Worm (Caenorhabditis elegans) whole organism, L4/young adult: ENCODE results near the gene F26F4.2.

Experiments
- W03F9.2 ChIP-seq: fragments of 150-350 bp; optimal IDR thresholded peaks from 2 replicates; lab custom pipeline; 2014; ENCODE audit warnings: missing biosample characterization, missing genetic modification characterization
- dao-5 ChIP-seq: sonication (generic microtip); optimal IDR thresholded peaks from 2 replicates; lab custom pipeline; 2016; ENCODE audit warnings: missing genotype, missing genetic modification characterization, moderate library complexity, missing compliant biosample characterization
- him-1 ChIP-seq: sonication (generic microtip); optimal IDR thresholded peaks from 2 replicates; lab custom pipeline; 2016; ENCODE audit warnings: missing genotype, missing genetic modification reagents, missing genetic modification characterization, missing compliant biosample characterization

The F26F4.2 gene

DNA sequence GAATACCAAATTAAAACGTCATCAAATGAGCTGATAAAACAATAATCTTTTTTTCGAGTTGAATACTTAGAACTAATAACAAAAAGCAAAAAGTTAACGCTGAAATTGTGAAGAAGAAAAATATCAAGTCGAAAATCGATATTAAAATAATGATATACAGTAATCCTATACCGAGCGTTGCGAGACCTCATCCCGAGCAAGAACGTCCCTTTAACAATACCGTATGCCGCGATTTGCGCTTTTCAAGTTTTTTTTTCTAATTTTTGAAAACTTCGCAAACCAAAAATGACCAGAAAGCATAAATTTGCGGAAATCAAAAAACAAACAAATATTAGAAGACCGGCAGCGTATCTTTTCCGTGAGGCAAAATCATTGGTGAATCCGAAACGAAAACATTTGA lies 20.1 kb upstream of the F26F4.2 start, which contains the start of gene F26F4.5:
Gene F26F4.5, minus strand, starts transcription at position 256 of the 400 bp plus-strand sequence.
- no peak for TF ChIP-seq dao-5 (tag; lab: Kevin White, UChicago)
- TF ChIP-seq W03F9.2: no peak
- TF ChIP-seq him-1: no peak

DNA sequence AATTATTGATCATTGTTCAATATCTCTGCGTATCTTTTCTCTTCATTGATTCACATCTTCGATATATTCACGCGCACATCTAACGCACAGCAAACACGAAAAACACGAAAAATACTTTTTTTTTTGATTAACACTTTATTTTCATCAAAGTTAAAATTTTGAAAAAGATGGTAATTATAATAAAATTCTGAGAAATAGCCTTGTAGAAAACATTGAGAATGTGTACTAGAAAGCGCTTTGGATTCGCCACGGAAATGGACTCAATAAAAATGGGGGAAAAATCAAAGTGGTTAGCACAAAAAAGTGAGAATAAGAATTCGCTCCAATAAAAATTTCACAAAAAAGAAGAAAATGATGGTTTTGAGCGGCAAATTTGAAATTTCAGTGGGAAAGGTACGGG lies 17.5 kb upstream of the F26F4.2 start, which contains the start of gene F26F4.6:
Gene F26F4.6, minus strand, starts transcription at position 101 of the 400 bp plus-strand sequence.
- TF ChIP-seq W03F9.2: no peak
- no peak for TF ChIP-seq him-1
- TF ChIP-seq dao-5 (tag; lab: Kevin White, UChicago): no peak

DNA sequence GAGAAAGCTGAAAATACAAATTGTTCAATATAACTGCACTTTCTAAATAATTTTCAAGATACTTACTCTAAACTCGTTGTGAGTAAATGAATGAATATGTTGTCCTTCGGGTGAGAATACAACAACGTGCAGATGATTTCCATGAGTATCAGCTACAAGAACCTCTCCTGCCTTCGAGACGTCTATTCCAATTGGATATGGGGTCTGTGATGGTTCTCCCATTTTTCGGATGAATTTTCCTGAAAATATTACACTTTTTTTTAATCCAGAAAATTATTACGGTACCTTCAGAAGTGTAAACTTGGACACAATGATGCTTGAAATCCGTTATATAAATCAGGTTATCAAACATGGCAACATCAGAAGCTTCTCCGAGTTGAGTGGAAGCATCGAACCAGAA lies 15.7 kb upstream of the F26F4.2 start:
- TF ChIP-seq W03F9.2 (no peak), him-1 (no peak), dao-5 (tag; lab: Kevin White, UChicago) (no peak)

DNA sequence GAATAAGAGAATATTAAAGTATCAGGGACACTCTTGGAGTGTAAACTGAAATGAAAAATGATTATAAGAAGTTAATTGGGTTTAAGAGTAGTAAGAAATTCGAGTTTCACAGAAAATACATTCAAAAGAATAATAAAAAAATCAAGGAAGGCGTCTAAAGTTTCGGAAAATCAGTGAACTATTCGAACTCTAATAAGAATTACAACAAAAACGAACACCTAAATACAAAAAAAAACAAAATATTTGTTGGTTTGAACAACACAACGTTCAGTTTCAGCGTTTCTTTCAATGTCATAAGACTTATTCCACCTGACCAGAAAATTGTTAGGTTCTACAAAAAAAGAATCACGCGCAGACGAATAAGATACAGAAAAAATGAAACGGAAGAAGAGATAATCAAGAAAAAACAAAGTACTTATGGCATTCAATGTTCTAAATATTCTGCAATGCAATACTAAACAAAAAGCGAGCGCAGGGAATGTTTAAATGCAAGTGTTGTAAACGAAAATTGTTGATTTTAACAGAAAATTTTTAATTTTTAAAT lies 11.9 kb upstream of the F26F4.2 start, which contains the start of gene nhl-2:
Gene nhl-2, minus strand, starts transcription at position 51 of the 544 bp plus-strand sequence.
- TF ChIP-seq W03F9.2 (no peak), him-1 (no peak), dao-5 (tag; lab: Kevin White, UChicago) (no peak)

DNA sequence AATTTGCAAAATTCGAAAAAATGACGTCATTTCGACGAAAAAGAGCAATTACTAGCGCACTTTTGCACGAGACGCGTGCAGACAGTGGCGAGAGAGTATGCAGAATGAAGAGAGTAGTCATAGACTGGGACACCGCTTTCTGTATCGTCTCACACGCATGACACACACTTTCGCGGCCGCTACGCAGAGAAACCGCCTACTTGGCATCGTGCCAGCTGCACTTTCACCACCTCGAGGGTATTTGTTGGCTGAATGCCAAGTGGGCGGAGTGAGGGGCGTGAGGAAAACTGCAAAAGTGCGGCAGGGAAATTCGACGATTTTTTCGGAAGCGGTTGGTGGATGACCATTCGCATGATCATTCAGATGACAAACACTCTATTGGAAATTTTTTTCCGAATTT lies 11.3 kb upstream of the F26F4.2 start:
- TF ChIP-seq W03F9.2 (peak; percentile 95), him-1 (peak; percentile 98), dao-5 (tag; lab: Kevin White, UChicago) (no peak)

DNA sequence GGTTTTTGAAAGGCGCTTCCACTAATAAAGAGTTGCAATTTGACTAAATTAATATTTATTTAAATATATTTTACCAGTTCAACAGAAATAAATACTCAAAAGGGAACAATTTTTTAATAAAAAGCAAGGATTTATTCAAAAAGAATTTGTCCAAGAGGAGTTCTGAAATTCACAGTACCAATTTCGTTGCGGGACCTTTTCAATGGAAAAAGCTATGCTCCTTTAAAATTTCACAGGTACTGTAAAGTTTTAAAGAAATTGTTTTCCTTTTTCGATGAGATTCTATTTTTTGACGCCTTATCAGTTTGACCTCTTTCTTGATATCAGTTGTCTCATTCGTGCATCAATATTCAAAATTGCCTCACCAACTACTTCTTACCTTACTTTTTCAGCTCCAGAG lies 10.8 kb upstream of the F26F4.2 start, which contains the start of gene tag-340:
Gene tag-340, plus strand, starts transcription at position 249 of the 400 bp plus-strand sequence.
- TF ChIP-seq W03F9.2: no peak
- TF ChIP-seq dao-5 (tag; lab: Kevin White, UChicago): no peak
- no peak for TF ChIP-seq him-1

DNA sequence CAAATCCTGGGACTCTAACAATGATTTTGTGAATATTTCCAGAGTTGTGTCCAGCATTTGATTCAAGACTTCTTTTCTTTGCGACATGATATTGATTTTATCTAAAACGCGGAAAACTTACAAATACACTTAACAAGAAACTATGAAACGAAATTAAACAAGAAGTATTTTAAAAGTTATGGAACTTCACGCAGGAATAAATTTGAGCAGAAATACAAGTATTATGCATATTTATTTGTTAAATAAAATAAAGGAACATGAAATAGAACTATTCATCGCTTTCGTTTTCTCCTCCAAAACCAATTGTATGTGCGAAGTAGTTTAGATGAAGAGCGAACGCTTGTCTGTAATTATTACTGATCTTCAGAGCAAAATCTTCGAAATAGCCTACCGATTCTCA lies 7.3 kb upstream of the F26F4.2 start, which contains the start of gene kbp-2:
Gene kbp-2, minus strand, starts transcription at position 101 of the 400 bp plus-strand sequence.
- no peak for TF ChIP-seq W03F9.2
- TF ChIP-seq him-1: no peak
- TF ChIP-seq dao-5 (tag; lab: Kevin White, UChicago): no peak

DNA sequence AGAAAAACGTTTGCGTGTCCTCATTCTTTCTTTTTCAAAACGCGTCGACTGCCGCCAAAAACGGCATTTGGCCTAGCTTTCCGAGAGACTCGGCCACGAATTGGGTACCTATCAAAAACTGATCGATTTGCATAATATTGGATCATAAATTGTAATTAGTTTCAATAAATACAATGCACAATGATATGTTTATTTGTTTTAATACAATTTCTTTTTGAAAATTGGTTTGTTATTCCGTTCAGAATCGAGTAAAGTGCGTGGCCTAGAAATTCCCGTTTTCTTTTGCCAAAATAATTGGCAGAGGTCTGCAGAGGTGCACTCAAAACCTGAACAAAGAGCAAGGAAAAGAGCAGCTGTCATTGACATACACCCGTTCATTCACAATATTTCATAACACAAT lies 5.7 kb upstream of the F26F4.2 start, which contains the start of gene F26F4.8:
Gene F26F4.8, minus strand, starts transcription at position 69 of the 400 bp plus-strand sequence.
- TF ChIP-seq him-1 (no peak), W03F9.2 (no peak), dao-5 (tag; lab: Kevin White, UChicago) (no peak)

DNA sequence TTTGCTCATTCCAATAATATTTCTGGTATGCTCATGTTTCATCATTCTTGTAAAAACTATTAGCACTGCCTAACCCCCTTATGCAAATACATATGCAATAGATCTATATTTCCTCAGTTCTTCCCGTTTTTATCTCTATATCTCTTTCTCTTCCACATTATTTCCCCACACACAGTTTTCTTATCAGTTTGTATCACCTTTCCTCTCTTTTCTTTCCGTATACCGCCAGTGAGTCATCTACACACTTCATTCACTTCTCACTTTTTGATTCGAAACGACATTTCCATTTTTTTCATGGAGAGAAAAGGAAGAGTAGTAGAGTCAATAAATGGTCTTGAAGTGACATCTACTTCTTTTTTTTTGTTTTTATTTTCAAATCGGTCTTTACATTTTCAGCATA lies 4.7 kb upstream of the F26F4.2 start:
- no peak for TF ChIP-seq him-1
- TF ChIP-seq dao-5 (tag; lab: Kevin White, UChicago): no peak
- no peak for TF ChIP-seq W03F9.2

DNA sequence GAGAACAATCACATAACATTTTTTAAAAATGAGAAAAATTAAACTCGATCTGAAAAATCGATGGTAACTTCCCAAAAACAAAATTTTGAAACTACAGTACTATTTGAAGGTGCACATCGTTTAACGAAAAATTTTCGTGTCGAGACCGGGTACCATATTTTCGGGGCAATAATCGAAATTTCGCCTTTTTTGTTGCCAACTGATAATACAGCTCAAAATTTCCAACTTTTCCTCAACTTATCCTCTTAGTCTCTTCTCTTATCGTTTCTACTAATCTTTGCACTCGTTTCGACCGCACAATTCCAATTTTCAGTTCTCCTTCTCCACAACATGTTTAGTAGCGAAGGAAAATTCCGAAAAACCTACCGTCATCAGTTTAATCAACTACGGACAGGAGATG lies 4.2 kb upstream of the F26F4.2 start, which contains the start of gene rom-1:
Gene rom-1, plus strand, starts transcription at position 301 of the 400 bp plus-strand sequence.
- TF ChIP-seq dao-5 (tag; lab: Kevin White, UChicago) (no peak), W03F9.2 (no peak), him-1 (no peak)

DNA sequence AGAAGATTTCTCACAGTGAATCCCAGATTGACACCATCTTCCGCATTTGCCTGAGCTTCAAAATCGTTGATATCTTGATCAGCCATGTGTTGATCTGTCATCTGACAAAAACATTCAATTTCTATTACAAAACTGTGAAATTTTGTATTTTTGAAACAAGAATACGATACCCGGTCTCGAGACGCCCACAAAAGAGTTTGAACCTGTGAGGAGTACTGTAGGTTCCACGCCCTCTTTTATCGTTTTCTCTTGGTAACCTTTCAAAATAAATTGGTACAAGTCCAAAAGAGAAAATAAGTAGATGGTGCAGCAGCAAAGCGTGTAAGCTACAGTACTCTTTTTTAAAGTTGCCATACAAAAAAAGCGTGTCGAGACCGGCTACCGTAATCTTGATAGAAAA lies 1.1 kb upstream of the F26F4.2 start, which contains the start of gene F26F4.12:
Gene F26F4.12, minus strand, starts transcription at position 101 of the 400 bp plus-strand sequence.
- no peak for TF ChIP-seq him-1
- TF ChIP-seq dao-5 (tag; lab: Kevin White, UChicago): no peak
- TF ChIP-seq W03F9.2: no peak

DNA sequence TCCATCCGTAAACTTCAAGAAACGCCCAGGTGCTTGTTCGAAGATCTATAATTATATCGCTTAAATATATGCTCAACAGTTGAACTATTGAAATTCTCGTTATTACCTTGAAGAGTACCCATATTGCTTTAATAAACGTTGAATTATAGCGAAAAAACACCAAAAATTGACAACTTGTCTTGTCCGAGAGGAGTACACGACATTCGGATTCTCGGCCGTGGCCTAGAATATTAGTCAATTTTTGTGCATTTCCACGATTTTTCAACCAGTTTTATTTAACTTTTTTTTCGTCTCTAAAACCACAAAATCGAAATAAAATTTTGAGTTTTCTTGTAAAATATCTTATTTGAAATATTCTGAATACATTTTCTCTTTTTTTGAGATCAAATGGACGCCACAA lies 1.3 kb downstream of the F26F4.2 start, which contains the start of the genes F26F4.9 and cee-1:
Gene F26F4.9, minus strand, starts transcription at position 205 of the 400 bp plus-strand sequence.
Gene cee-1, plus strand, starts transcription at position 383 of the 400 bp plus-strand sequence.
- TF ChIP-seq him-1 (no peak), W03F9.2 (peak; percentile 52), dao-5 (tag; lab: Kevin White, UChicago) (no peak)

DNA sequence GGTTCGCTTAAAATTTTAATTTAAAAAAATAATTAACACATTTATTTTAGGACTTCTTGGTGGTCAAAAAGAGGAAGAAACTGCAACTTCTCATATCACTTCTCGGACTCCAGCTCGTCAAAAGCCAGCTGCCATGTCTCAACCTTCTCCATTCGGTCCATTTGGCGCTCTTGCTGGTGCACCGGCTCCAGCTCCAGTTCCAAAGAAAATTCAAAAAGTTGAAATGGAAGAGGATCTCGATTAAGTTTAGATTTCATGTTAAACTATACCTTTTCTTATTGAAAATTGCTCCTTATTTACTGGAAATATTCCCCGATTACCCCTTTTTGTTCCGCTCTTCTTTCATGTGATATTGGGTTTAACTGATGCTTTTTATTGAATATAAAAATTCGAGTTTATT lies 2.7 kb downstream of the F26F4.2 start:
- TF ChIP-seq him-1 (no peak), W03F9.2 (no peak), dao-5 (tag; lab: Kevin White, UChicago) (no peak)

DNA sequence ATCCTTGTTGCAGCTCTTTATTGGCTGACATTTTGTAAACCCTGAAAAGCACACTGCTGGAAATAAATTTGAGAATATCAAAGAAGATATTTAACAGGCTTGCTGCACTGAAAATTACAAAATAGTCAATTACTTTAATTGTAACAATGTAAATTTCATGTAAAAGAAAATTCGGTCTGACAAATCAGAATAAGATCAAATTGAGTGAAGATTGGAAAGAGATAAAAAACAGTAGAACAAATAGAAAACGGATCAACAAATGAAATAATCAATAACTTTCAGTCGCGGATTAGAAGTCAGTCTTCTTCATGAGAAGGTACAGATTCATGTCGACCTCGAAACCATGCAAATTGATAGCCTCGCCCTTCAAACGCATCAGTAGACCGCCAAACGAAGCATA lies 6.0 kb downstream of the F26F4.2 start, which contains the start of gene rars-1:
Gene rars-1, minus strand, starts transcription at position 101 of the 400 bp plus-strand sequence.
- TF ChIP-seq W03F9.2 (no peak), dao-5 (tag; lab: Kevin White, UChicago) (no peak), him-1 (no peak)
